Fruit fly (Drosophila melanogaster): ENCODE data around the gene Gdh.

Gene Gdh

dm6 chr3R:23948466-23949413, 5.8 kb upstream of the Gdh start:
- TF ChIP-seq psq (optimal IDR thresholded peaks at IDR 0.05), result no peak
- no peak for TF ChIP-seq ttk (optimal IDR thresholded peaks at IDR 0.05)
- no peak for TF ChIP-seq h (optimal IDR thresholded peaks at IDR 0.05)
- TF ChIP-seq insv (optimal IDR thresholded peaks at IDR 0.05), result no peak
- TF ChIP-seq Myc (optimal IDR thresholded peaks at IDR 0.05), result no peak
- no peak for TF ChIP-seq Sin3A (optimal IDR thresholded peaks at IDR 0.05)

dm6 chr3R:23948324-23948465, 5.3 kb upstream of the Gdh start, which contains the start of gene CG12268:
Gene CG12268, minus strand, starts transcription at chr3R:23948424.
- TF ChIP-seq h (optimal IDR thresholded peaks at IDR 0.05), result no peak
- TF ChIP-seq ttk (optimal IDR thresholded peaks at IDR 0.05), result no peak
- no peak for TF ChIP-seq Myc (optimal IDR thresholded peaks at IDR 0.05)
- no peak for TF ChIP-seq Sin3A (optimal IDR thresholded peaks at IDR 0.05)
- no peak for TF ChIP-seq psq (optimal IDR thresholded peaks at IDR 0.05)
- TF ChIP-seq insv (optimal IDR thresholded peaks at IDR 0.05), result no peak

dm6 chr3R:23947002-23947401, 4.1 kb upstream of the Gdh start:
- no peak for TF ChIP-seq ttk (optimal IDR thresholded peaks at IDR 0.05)
- no peak for TF ChIP-seq Myc (optimal IDR thresholded peaks at IDR 0.05)

dm6 chr3R:23943843-23944356, 999 bp upstream of the Gdh start:
- TF ChIP-seq psq (optimal IDR thresholded peaks at IDR 0.05) (no peak), Sin3A (optimal IDR thresholded peaks at IDR 0.05) (no peak), h (optimal IDR thresholded peaks at IDR 0.05) (no peak), insv (optimal IDR thresholded peaks at IDR 0.05) (no peak), Myc (optimal IDR thresholded peaks at IDR 0.05) (no peak), ttk (optimal IDR thresholded peaks at IDR 0.05) (no peak)

DNA sequence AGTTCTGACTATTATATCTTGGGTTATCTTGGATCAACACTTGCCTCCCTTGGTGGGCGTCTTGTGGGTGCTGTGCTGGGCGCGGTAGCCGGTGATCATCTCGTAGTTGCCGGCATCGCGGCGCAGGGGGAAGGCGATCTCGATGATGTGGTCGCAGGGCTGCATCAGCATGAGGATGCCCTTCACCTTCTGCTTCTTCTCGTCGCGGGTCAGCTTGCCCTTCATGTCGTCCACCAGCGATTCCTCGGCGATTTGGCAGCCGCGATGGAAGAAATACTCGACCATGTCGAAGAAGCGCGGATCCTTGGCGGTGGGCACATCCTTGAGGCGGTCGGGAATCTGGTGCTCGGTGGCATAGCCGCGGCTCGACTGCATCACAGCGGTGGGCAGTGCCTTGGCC, 351 bp downstream of the Gdh start:
- no peak for TF ChIP-seq h (optimal IDR thresholded peaks at IDR 0.05)
- TF ChIP-seq psq (optimal IDR thresholded peaks at IDR 0.05), result no peak
- TF ChIP-seq ttk (optimal IDR thresholded peaks at IDR 0.05), result peak; percentile 96
- TF ChIP-seq Myc (optimal IDR thresholded peaks at IDR 0.05), result no peak
- TF ChIP-seq insv (optimal IDR thresholded peaks at IDR 0.05), result no peak

DNA sequence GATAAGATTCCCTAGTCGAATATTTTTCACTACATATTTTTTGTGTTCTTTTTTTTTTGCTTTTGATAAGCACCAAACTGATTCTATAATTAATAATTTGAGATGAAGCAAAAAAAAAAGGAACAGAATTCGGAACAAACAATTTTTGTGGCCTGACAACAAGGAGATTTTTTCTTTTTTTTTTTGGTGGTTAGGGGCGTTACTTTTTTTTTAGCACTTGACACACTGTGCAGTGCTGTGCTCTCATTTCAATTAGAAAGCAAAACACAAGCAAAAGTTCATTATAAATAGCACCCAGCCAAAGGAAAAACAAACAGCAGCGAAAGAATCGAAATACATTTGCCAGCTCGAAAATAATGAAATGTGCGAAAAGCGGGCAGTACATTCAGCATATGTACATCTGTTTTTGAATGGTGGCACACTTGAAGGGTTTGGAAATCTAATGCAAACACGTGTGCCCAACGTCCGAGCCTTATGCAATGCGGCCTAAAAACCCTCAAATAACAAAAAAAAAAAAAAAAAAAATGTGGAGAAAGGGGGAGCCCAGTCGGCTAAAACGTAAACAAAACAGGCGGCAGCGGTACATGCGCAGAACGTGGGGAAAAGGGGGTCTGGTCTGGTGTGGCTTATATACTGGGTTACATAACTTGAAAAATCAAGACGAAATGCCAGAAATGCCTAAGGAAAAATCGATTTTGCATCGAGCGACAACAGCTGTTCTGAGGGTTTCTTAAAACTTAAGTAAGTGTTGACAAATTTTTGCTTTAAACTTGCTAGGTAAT, 1.1 kb downstream of the Gdh start:
- TF ChIP-seq insv (optimal IDR thresholded peaks at IDR 0.05) (no peak), Myc (optimal IDR thresholded peaks at IDR 0.05) (no peak), Sin3A (optimal IDR thresholded peaks at IDR 0.05) (no peak), psq (optimal IDR thresholded peaks at IDR 0.05) (no peak), h (optimal IDR thresholded peaks at IDR 0.05) (no peak), ttk (optimal IDR thresholded peaks at IDR 0.05) (no peak)

DNA sequence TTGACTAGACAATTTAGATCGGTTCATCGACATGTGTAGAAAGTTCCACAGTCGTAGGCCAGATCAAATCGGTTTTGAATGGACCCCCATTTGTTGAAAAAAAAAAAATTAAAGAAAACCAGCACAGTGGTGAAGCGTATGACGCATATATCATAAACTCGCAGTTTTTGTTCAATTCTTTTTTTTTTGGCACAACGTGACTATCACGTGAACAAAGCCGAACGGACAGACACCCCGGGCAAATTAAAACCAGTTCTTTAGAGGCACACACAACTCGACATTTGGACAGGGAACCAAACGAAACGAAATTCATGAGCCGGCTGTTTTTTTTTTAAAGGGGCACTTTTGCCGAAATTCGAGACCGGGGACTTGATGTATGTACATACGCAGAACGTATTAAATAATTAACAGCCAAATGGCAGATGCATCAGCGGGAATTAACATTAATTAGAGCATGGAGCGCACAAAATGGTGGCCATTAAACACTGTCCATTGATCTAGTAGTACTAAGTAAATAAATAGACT, 2.0 kb downstream of the Gdh start:
- no peak for TF ChIP-seq psq (optimal IDR thresholded peaks at IDR 0.05)
- TF ChIP-seq Myc (optimal IDR thresholded peaks at IDR 0.05), result no peak
- TF ChIP-seq ttk (optimal IDR thresholded peaks at IDR 0.05), result no peak
- TF ChIP-seq h (optimal IDR thresholded peaks at IDR 0.05), result no peak
- TF ChIP-seq Sin3A (optimal IDR thresholded peaks at IDR 0.05), result no peak
- no peak for TF ChIP-seq insv (optimal IDR thresholded peaks at IDR 0.05)

DNA sequence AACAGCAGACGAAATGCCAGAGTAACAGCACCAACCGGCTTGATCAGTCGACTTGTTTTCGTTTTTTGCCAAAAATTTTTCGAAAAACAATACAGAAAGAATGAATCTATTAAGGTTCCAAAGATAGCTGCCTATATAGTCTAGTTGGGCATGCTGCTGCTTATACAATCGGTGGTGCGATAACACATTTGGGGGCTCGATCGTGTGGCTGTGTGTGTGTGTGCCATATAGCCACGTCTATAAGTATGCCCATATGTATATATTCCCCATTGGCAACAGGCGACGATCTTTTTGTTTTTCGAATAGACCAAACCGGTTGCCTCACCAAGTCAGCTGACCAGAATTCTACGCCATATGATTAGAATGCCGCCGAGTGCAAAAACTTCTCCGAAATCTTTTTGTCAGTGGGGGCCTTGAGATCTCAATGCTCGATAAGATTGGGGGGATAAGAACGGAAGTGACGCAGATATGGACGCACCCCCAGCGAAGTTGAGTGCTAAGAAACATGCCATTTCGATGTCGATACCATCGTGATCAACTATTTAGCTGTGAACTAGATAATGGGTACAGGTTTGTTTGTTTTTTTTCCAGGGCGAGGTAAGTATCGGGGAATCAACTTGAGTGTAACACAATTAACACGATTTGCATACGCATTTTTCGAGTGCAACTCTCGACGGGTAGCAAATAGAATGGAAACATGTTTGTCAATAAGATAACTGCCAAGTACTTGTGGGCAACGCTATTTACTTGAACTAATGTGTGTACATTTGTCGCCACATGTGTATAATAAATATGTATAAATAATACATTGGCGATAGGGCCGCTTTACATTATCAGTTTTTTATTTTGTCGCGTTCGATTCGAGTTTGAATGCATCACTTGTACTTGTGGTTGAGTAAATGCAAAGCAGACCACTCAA, 2.7 kb downstream of the Gdh start:
- no peak for TF ChIP-seq insv (optimal IDR thresholded peaks at IDR 0.05)
- TF ChIP-seq Sin3A (optimal IDR thresholded peaks at IDR 0.05), result no peak
- no peak for TF ChIP-seq h (optimal IDR thresholded peaks at IDR 0.05)
- no peak for TF ChIP-seq psq (optimal IDR thresholded peaks at IDR 0.05)
- no peak for TF ChIP-seq ttk (optimal IDR thresholded peaks at IDR 0.05)
- no peak for TF ChIP-seq Myc (optimal IDR thresholded peaks at IDR 0.05)

- TF ChIP-seq insv (optimal IDR thresholded peaks at IDR 0.05) (no peak), psq (optimal IDR thresholded peaks at IDR 0.05) (no peak)
Measured at dm6 chr3R:23938564-23939122, 4.3 kb downstream of the Gdh start.

DNA sequence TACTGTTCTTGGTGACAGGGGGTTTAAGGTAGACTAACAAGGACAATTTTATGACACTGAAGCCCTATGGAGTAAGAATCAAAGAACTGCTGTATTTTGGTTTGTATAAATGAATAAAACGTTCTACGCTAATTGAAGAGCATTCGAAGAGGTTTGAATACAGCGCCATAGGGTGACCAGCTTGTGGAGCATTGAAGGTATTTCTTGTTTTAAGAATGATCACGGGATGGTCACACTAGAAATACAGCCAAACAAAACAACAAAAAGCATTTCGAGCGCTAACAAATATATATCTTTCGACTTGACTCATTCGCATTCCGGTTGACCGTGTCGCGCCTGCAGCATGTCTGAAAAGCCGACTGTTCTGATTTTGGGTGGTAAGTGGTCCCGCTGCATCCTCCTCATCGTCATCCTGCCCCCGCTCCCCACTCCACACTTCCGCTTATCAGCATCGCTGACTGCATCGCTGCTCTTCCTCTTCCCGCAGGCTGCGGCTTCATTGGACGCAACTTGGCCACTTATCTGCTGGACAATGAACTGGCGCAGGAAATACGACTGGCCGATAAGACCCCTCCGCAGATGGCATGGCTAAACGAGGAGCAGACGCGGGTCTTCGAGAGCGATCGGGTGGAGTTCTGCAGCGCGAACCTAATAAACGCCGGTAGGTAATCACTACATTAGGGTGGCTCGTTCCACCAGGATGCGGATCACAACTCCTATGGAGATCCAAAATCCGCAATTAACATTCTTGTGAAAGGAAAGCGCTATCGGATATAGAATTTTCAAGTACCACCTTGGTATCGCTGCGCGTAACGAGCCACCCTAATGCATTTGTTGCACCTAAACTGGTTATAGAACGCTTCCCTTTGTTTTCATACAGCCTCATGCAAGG, 9.0 kb downstream of the Gdh start, which contains the start of gene CG5854:
Gene CG5854, plus strand, starts transcription at position 229 of the 892 bp plus-strand sequence.
- no peak for TF ChIP-seq insv (optimal IDR thresholded peaks at IDR 0.05)
- no peak for TF ChIP-seq Myc (optimal IDR thresholded peaks at IDR 0.05)
- no peak for TF ChIP-seq Sin3A (optimal IDR thresholded peaks at IDR 0.05)
- TF ChIP-seq psq (optimal IDR thresholded peaks at IDR 0.05), result no peak
- TF ChIP-seq ttk (optimal IDR thresholded peaks at IDR 0.05), result no peak
- no peak for TF ChIP-seq h (optimal IDR thresholded peaks at IDR 0.05)

dm6 chr3R:23933430-23933683, 9.5 kb downstream of the Gdh start, which contains the start of gene RpS19b:
Gene RpS19b, minus strand, starts transcription at chr3R:23933530.
- TF ChIP-seq ttk (optimal IDR thresholded peaks at IDR 0.05) (no peak), Myc (optimal IDR thresholded peaks at IDR 0.05) (no peak), h (optimal IDR thresholded peaks at IDR 0.05) (no peak), insv (optimal IDR thresholded peaks at IDR 0.05) (no peak), psq (optimal IDR thresholded peaks at IDR 0.05) (no peak), Sin3A (optimal IDR thresholded peaks at IDR 0.05) (no peak)

All from Kc167 (cell line).